Fruit fly (Drosophila melanogaster): Measurements from ENCODE around the gene CG8300.

DNA sequence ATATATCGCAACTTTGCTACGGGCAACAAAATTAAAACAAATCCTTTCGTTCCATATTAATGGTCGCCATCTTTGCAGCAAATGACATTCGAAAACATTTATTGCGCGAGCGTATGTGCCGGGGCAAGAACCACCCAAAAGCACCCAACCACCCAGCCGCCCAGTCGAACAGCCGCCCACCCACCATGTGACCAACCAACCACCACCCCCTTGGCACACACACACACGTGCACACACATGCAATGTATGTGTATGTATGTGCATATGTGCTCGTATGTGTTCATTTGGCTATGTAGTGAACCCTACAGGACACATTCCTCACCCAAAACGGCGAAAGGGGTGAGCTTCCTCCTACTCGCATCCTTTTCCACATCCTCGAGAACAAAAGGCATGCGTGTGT is 35.3 kb downstream of the CG8300 start:
- no peak for TF ChIP-seq pan (optimal IDR thresholded peaks at IDR 0.05)
- TF ChIP-seq psq (optimal IDR thresholded peaks at IDR 0.05): no peak
- no peak for TF ChIP-seq CG8478 (optimal IDR thresholded peaks at IDR 0.05)

All from whole organism.